Worm (Caenorhabditis elegans) whole organism, L4 larva: ENCODE results near the gene lec-1.

Source experiments
- ceh-28 ChIP-seq: fragments of 150-350 bp; optimal IDR thresholded peaks from 2 replicates; lab custom pipeline; 2014; ENCODE audit warnings: missing biosample characterization, missing genetic modification reagents, missing genetic modification characterization
- egl-27 ChIP-seq: sonication (generic microtip); optimal IDR thresholded peaks from 3 replicates; lab custom pipeline; 2017; ENCODE audit warnings: missing biosample characterization, missing genetic modification reagents, missing genetic modification characterization
- lsy-2 ChIP-seq, 2 experiments: fragments of 150-350 bp in 1 of 2; sonication (generic microtip) in 1 of 2; optimal IDR thresholded peaks; 2 replicates each; lab custom pipeline; 2014 to 2017; ENCODE audit warnings: missing biosample characterization in 2 of 2, missing genetic modification characterization in 2 of 2
- nhr-10 ChIP-seq: fragments of 150-350 bp; optimal IDR thresholded peaks from 2 replicates; lab custom pipeline; 2014; ENCODE audit warnings: missing biosample characterization, missing genetic modification characterization
- ztf-11 ChIP-seq: fragments of 150-350 bp; optimal IDR thresholded peaks from 2 replicates; lab custom pipeline; 2014; ENCODE audit warnings: missing biosample characterization, missing genetic modification characterization

DNA sequence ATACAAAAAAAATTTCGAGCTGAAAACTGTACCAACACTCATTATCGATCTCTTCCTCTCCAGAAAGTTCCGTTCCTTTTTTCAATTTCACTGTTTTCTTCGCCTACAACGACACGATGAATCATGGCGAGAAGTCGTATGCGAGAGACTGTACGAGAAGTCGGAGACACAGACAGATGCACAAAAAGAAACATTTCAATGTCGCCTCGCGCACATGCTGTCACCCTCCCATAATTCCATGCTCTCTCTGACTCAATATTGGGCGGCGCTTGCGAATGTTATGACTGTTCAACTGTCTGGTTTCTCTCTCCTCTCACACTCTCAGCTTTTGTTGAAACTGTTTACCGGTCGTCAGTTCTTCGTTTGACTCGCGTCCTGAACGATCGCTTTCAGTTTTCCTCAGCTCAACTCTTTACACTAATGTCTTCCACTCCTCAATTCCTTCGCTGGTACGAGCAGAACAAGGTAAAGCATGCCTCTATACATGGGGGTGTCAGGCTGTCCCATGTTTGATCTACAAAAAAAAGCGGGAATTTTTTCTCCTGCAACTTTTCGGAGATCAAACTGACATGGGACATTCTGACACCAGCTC lies 1.4 kb downstream of the lec-1 start:
- TF ChIP-seq lsy-2 (tag; optimal IDR thresholded peaks at IDR 0.05; lab: Kevin White, UChicago) (peak in 1 of 2 experiments; percentile 56), ztf-11 (tag; lab: Kevin White, UChicago) (no peak), ceh-28 (tag; lab: Kevin White, UChicago) (no peak), nhr-10 (tag; lab: Kevin White, UChicago) (no peak), egl-27 (tag; lab: Kevin White, UChicago) (no peak)
